Worm (Caenorhabditis elegans) whole organism, L4/young adult: Measurements from ENCODE around the gene srh-87.
"Not testable (repeated sequence)": the region's sequence is repeated elsewhere in the genome, so short reads cannot be mapped to it uniquely, and the experiment has no call there.

Source experiments
- W03F9.2 ChIP-seq: fragments of 150-350 bp; optimal IDR thresholded peaks from 2 replicates; lab custom pipeline; 2014; ENCODE audit warnings: missing biosample characterization, missing genetic modification characterization
- dao-5 ChIP-seq: sonication (generic microtip); optimal IDR thresholded peaks from 2 replicates; lab custom pipeline; 2016; ENCODE audit warnings: missing genotype, missing genetic modification characterization, moderate library complexity, missing compliant biosample characterization
- him-1 ChIP-seq: sonication (generic microtip); optimal IDR thresholded peaks from 2 replicates; lab custom pipeline; 2016; ENCODE audit warnings: missing genotype, missing genetic modification reagents, missing genetic modification characterization, missing compliant biosample characterization

DNA sequence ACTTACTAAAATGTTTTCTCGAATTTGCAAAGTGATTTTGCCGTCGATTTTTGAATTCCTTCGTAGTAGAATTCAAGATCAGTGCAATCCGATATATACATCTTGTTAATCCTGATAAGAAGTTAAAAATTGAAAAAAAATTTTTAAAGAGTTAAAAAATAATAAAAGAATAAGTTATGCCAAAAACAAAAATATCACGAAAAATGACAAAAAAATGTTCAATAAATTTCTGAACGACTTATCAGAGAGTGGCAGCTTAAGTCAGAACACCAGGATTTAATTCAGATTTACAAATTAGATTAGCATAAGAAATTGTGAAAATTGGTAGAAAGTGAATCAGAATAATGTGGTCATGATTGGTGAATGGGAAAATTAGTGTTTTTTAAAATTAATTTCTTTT is 6.6 kb upstream of the srh-87 start, which contains the start of gene srw-122:
- TF ChIP-seq him-1; W03F9.2 (tag; lab: Kevin White, UChicago); dao-5 (tag; lab: Kevin White, UChicago): not testable (repeated sequence)
